Worm (Caenorhabditis elegans) whole organism, L3 larva: Measurements from ENCODE around the gene srd-12.
A peak's percentile ranks its signal among the peaks of the same experiment; 100 is the strongest.

Source experiments
- R02D3.7 ChIP-seq: fragments of 150-350 bp; optimal IDR thresholded peaks from 2 replicates; lab custom pipeline; 2014; ENCODE audit warnings: missing biosample characterization, missing genetic modification characterization
- ZK546.5 ChIP-seq: sonication (generic microtip); optimal IDR thresholded peaks from 2 replicates; lab custom pipeline; 2017; ENCODE audit warnings: missing biosample characterization, missing genetic modification characterization
- aly-2 ChIP-seq: fragments of 150-350 bp; optimal IDR thresholded peaks from 2 replicates; lab custom pipeline; 2014; ENCODE audit warnings: missing biosample characterization, missing genetic modification characterization
- ama-1 ChIP-seq: fragments of 150-350 bp; optimal IDR thresholded peaks from 2 replicates; lab custom pipeline; 2018
- ceh-16 ChIP-seq: sonication (generic microtip); optimal IDR thresholded peaks from 2 replicates; lab custom pipeline; 2017; ENCODE audit warnings: missing biosample characterization, missing genetic modification characterization
- ceh-28 ChIP-seq: fragments of 150-350 bp; optimal IDR thresholded peaks from 2 replicates; lab custom pipeline; 2014; ENCODE audit warnings: missing biosample characterization, missing genetic modification reagents, missing genetic modification characterization
- ceh-82 ChIP-seq: fragments of 150-350 bp; optimal IDR thresholded peaks from 2 replicates; lab custom pipeline; 2014; ENCODE audit warnings: missing biosample characterization, missing genetic modification characterization
- ceh-9 ChIP-seq: sonication (generic microtip); optimal IDR thresholded peaks from 2 replicates; lab custom pipeline; 2018; ENCODE audit warnings: missing biosample characterization, missing genetic modification characterization
- daf-12 ChIP-seq: fragments of 150-350 bp; optimal IDR thresholded peaks from 2 replicates; lab custom pipeline; 2014; ENCODE audit warnings: missing biosample characterization, missing genetic modification reagents, missing genetic modification characterization
- egl-27 ChIP-seq: sonication (generic microtip); optimal IDR thresholded peaks from 4 replicates; lab custom pipeline; 2017; ENCODE audit warnings: missing biosample characterization, missing genetic modification reagents, missing genetic modification characterization
- egl-5 ChIP-seq: fragments of 150-350 bp; optimal IDR thresholded peaks from 2 replicates; lab custom pipeline; 2017; ENCODE audit warnings: missing biosample characterization, missing genetic modification reagents, missing genetic modification characterization, inconsistent platforms
- elt-1 ChIP-seq: fragments of 150-350 bp; optimal IDR thresholded peaks from 2 replicates; lab custom pipeline; 2014; ENCODE audit warnings: missing biosample characterization, missing genetic modification characterization
- elt-2 ChIP-seq: sonication (generic microtip); optimal IDR thresholded peaks from 2 replicates; lab custom pipeline; 2016; ENCODE audit warnings: missing genetic modification reagents, mild to moderate bottlenecking, missing genetic modification characterization, missing compliant biosample characterization
- elt-3 ChIP-seq, 3 experiments: fragments of 150-350 bp in 1 of 3; sonication (generic microtip) in 2 of 3; optimal IDR thresholded peaks; 2 replicates in 2 of 3; 4 replicates in 1 of 3; lab custom pipeline; 2014 to 2017; ENCODE audit warnings: missing biosample characterization in 3 of 3, missing genetic modification characterization in 3 of 3
- eor-1 ChIP-seq, 2 experiments: fragments of 150-350 bp; optimal IDR thresholded peaks; 2 replicates each; lab custom pipeline; 2014 to 2018; ENCODE audit warnings: missing biosample characterization in 2 of 2, missing genetic modification characterization in 2 of 2
- fkh-10 ChIP-seq: sonication (generic microtip); optimal IDR thresholded peaks from 2 replicates; lab custom pipeline; 2017; ENCODE audit warnings: missing biosample characterization, missing genetic modification reagents, missing genetic modification characterization
- fkh-2 ChIP-seq: fragments of 150-350 bp; optimal IDR thresholded peaks from 2 replicates; lab custom pipeline; 2014; ENCODE audit warnings: missing biosample characterization, missing genetic modification reagents, missing genetic modification characterization
- fos-1 ChIP-seq: fragments of 150-350 bp; optimal IDR thresholded peaks from 2 replicates; lab custom pipeline; 2014; ENCODE audit warnings: missing biosample characterization, missing genetic modification characterization
- hmg-11 ChIP-seq: sonication (generic microtip); optimal IDR thresholded peaks from 2 replicates; lab custom pipeline; 2016; ENCODE audit warnings: missing genetic modification characterization, missing compliant biosample characterization
- jun-1 ChIP-seq: fragments of 150-350 bp; optimal IDR thresholded peaks from 2 replicates; lab custom pipeline; 2014; ENCODE audit warnings: missing biosample characterization, missing genetic modification reagents, missing genetic modification characterization
- lin-15B ChIP-seq: fragments of 150-350 bp; optimal IDR thresholded peaks from 2 replicates; lab custom pipeline; 2014; ENCODE audit warnings: missing biosample characterization, missing genetic modification characterization
- lin-39 ChIP-seq: fragments of 150-350 bp; optimal IDR thresholded peaks from 2 replicates; lab custom pipeline; 2018; ENCODE audit warnings: missing biosample characterization, missing genetic modification reagents, missing genetic modification characterization
- lsy-12 ChIP-seq: sonication (generic microtip); optimal IDR thresholded peaks from 2 replicates; lab custom pipeline; 2016; ENCODE audit warnings: mild to moderate bottlenecking, missing genetic modification characterization, missing compliant biosample characterization
- mdl-1 ChIP-seq: fragments of 150-350 bp; optimal IDR thresholded peaks from 2 replicates; lab custom pipeline; 2014; ENCODE audit warnings: missing biosample characterization, missing genetic modification characterization
- mml-1 ChIP-seq: fragments of 150-350 bp; sonication (generic microtip); optimal IDR thresholded peaks from 3 replicates; lab custom pipeline; 2014; ENCODE audit warnings: missing biosample characterization, missing genetic modification characterization
- nfya-1 ChIP-seq: sonication (generic microtip); optimal IDR thresholded peaks from 2 replicates; lab custom pipeline; 2017; ENCODE audit warnings: missing genetic modification characterization, mild to moderate bottlenecking, missing compliant biosample characterization, antibody characterized with exemption, moderate library complexity; ENCODE audit not compliant: insufficient read depth
- nhr-11 ChIP-seq: fragments of 150-350 bp; optimal IDR thresholded peaks from 2 replicates; lab custom pipeline; 2014; ENCODE audit warnings: missing biosample characterization, missing genetic modification characterization
- nhr-12 ChIP-seq: fragments of 150-350 bp; optimal IDR thresholded peaks from 2 replicates; lab custom pipeline; 2014; ENCODE audit warnings: missing biosample characterization, missing genetic modification characterization
- nhr-23 ChIP-seq: fragments of 150-350 bp; optimal IDR thresholded peaks from 2 replicates; lab custom pipeline; 2014; ENCODE audit warnings: missing biosample characterization, missing genetic modification reagents, missing genetic modification characterization
- nhr-237 ChIP-seq: fragments of 150-350 bp; optimal IDR thresholded peaks from 2 replicates; lab custom pipeline; 2014; ENCODE audit warnings: missing biosample characterization, missing genetic modification characterization
- nhr-25 ChIP-seq: sonication (generic microtip); optimal IDR thresholded peaks from 2 replicates; lab custom pipeline; 2017; ENCODE audit warnings: missing biosample characterization, missing genetic modification characterization
- nhr-28 ChIP-seq: fragments of 150-350 bp; optimal IDR thresholded peaks from 2 replicates; lab custom pipeline; 2014; ENCODE audit warnings: missing biosample characterization, missing genetic modification characterization
- nhr-43 ChIP-seq: sonication (generic microtip); optimal IDR thresholded peaks from 2 replicates; lab custom pipeline; 2016; ENCODE audit warnings: mild to moderate bottlenecking, missing genetic modification characterization, missing compliant biosample characterization; ENCODE audit not compliant: poor library complexity, severe bottlenecking
- nhr-67 ChIP-seq: fragments of 150-350 bp; optimal IDR thresholded peaks from 2 replicates; lab custom pipeline; 2014; ENCODE audit warnings: missing biosample characterization, missing genetic modification characterization
- nhr-76 ChIP-seq: fragments of 150-350 bp; sonication (generic microtip); optimal IDR thresholded peaks from 5 replicates; lab custom pipeline; 2014; ENCODE audit warnings: missing biosample characterization, missing genetic modification characterization
- nhr-77 ChIP-seq: fragments of 150-350 bp; optimal IDR thresholded peaks from 2 replicates; lab custom pipeline; 2014; ENCODE audit warnings: missing biosample characterization, missing genetic modification characterization
- pha-4 ChIP-seq: fragments of 150-350 bp; optimal IDR thresholded peaks from 2 replicates; lab custom pipeline; 2014; ENCODE audit warnings: missing biosample characterization, missing genetic modification reagents, missing genetic modification characterization
- pqm-1 ChIP-seq: fragments of 150-350 bp; optimal IDR thresholded peaks from 2 replicates; lab custom pipeline; 2017; ENCODE audit warnings: missing biosample characterization, missing genetic modification characterization, inconsistent platforms
- sea-2 ChIP-seq: fragments of 150-350 bp; sonication (generic microtip); optimal IDR thresholded peaks from 4 replicates; lab custom pipeline; 2014; ENCODE audit warnings: missing biosample characterization, missing genetic modification reagents, missing genetic modification characterization
- skn-1 ChIP-seq: fragments of 150-350 bp; optimal IDR thresholded peaks from 2 replicates; lab custom pipeline; 2014; ENCODE audit warnings: missing biosample characterization, missing genetic modification characterization
- snpc-4 ChIP-seq: fragments of 150-350 bp; optimal IDR thresholded peaks from 2 replicates; lab custom pipeline; 2014; ENCODE audit warnings: missing biosample characterization, missing genetic modification characterization
- tbx-2 ChIP-seq: sonication (generic microtip); optimal IDR thresholded peaks from 2 replicates; lab custom pipeline; 2016; ENCODE audit warnings: mild to moderate bottlenecking, missing genetic modification characterization, missing compliant biosample characterization
- unc-39 ChIP-seq: sonication (generic microtip); optimal IDR thresholded peaks from 4 replicates; lab custom pipeline; 2017; ENCODE audit warnings: missing biosample characterization, missing genetic modification characterization
- unc-62 ChIP-seq: fragments of 150-350 bp; sonication (generic microtip); optimal IDR thresholded peaks from 4 replicates; lab custom pipeline; 2014; ENCODE audit warnings: missing biosample characterization, missing genetic modification reagents, missing genetic modification characterization
- zag-1 ChIP-seq: fragments of 150-350 bp; optimal IDR thresholded peaks from 2 replicates; lab custom pipeline; 2014; ENCODE audit warnings: missing biosample characterization, missing genetic modification characterization
- ztf-11 ChIP-seq: fragments of 150-350 bp; optimal IDR thresholded peaks from 2 replicates; lab custom pipeline; 2014; ENCODE audit warnings: missing biosample characterization, missing genetic modification characterization
- ztf-4 ChIP-seq: fragments of 150-350 bp; optimal IDR thresholded peaks from 2 replicates; lab custom pipeline; 2014; ENCODE audit warnings: missing biosample characterization, missing genetic modification characterization

The srd-12 gene

DNA sequence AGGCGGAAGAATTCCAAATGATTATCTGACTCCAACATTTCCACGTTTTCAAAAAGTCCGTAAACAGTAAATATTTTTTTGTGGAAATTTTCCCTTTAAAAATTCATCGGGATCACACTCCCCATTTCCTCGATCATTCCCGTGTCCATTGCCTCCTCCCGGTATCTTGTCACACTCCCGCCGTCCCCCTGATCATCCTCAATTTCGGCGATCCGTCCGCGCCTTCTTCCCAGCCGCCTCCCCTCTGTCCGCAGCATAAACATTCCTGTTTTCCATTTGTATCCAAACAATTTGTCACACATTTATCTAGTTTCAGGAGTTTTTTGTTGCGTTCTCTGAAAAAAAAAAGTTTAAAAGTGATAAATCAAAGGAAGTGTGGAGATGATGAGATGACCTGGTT is 37.1 kb downstream of the srd-12 start:
- TF ChIP-seq zag-1 (tag; lab: Kevin White, UChicago) (no peak), fkh-10 (GFP tag; lab: Kevin White, UChicago) (no peak), tbx-2 (no peak), nhr-43 (peak; percentile 4), ama-1 (no peak), jun-1 (tag; lab: Kevin White, UChicago) (no peak), elt-3 (tag; optimal IDR thresholded peaks at IDR 0.05; lab: Kevin White, UChicago) (no peak), ceh-16 (tag; lab: Kevin White, UChicago) (no peak), nhr-23 (no peak)

DNA sequence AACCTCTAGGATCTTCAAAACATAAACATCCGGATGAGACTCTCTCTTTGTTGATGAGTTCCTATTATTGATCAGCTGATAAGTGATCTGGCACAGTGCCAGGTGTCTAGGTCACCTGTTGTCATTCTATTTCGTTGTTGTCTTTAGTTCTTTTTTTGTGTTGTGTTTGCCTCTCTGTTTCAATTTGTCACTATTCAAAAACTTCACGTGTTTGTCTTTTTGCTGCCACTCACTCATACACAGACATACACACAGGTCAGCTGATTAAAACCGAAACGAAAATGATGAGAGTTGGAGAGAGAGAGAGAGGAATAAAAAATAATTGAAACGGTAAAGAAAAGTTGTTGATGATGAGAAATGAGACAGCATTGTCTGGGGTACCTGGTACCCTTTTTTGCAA is 38.9 kb downstream of the srd-12 start:
- TF ChIP-seq nhr-43 (peak; percentile 14), ceh-28 (no peak), snpc-4 (tag; lab: Kevin White, UChicago) (no peak), elt-3 (tag; optimal IDR thresholded peaks at IDR 0.05; lab: Kevin White, UChicago) (no peak), mml-1 (no peak), sea-2 (GFP tag; lab: Kevin White, UChicago) (no peak), mdl-1 (no peak), ceh-82 (tag; lab: Kevin White, UChicago) (no peak), elt-2 (tag; lab: Kevin White, UChicago) (peak; percentile 87), unc-62 (GFP tag; lab: Kevin White, UChicago) (no peak), ZK546.5 (tag; lab: Kevin White, UChicago) (no peak), zag-1 (tag; lab: Kevin White, UChicago) (no peak), egl-27 (tag; lab: Kevin White, UChicago) (no peak), nhr-237 (tag; lab: Kevin White, UChicago) (no peak), nhr-23 (peak; percentile 64), nhr-76 (no peak), skn-1 (tag; lab: Kevin White, UChicago) (peak; percentile 71), aly-2 (tag; lab: Kevin White, UChicago) (no peak), elt-1 (tag; lab: Kevin White, UChicago) (no peak), ztf-11 (tag; lab: Kevin White, UChicago) (no peak), nhr-28 (tag; lab: Kevin White, UChicago) (no peak), jun-1 (tag; lab: Kevin White, UChicago) (peak; percentile 85), nhr-25 (tag; lab: Kevin White, UChicago) (peak; percentile 77), lin-39 (peak; percentile 42), egl-5 (tag; lab: Kevin White, UChicago) (peak; percentile 25), tbx-2 (peak; percentile 3), ama-1 (no peak), nhr-11 (no peak), pqm-1 (peak; percentile 94), eor-1 (tag; optimal IDR thresholded peaks at IDR 0.05; lab: Kevin White, UChicago) (no peak), ceh-9 (tag; lab: Kevin White, UChicago) (no peak), R02D3.7 (tag; lab: Kevin White, UChicago) (no peak), ceh-16 (tag; lab: Kevin White, UChicago) (no peak), pha-4 (peak; percentile 99), nfya-1 (peak; percentile 54), fkh-2 (tag; lab: Kevin White, UChicago) (no peak), nhr-12 (tag; lab: Kevin White, UChicago) (no peak), ztf-4 (no peak), nhr-77 (tag; lab: Kevin White, UChicago) (no peak), fos-1 (tag; lab: Kevin White, UChicago) (no peak), hmg-11 (tag; lab: Kevin White, UChicago) (no peak), unc-39 (tag; lab: Kevin White, UChicago) (no peak), daf-12 (tag; lab: Kevin White, UChicago) (no peak), lsy-12 (tag; lab: Kevin White, UChicago) (peak; percentile 64), lin-15B (no peak), nhr-67 (tag; lab: Kevin White, UChicago) (no peak), fkh-10 (GFP tag; lab: Kevin White, UChicago) (no peak)
